Worm (Caenorhabditis elegans) whole organism, L2 larva: Measurements from ENCODE around the gene R03H10.11.
A peak's percentile ranks its signal among the peaks of the same experiment; 100 is the strongest.

Experiments used
- C34F6.9 ChIP-seq: fragments of 150-350 bp; optimal IDR thresholded peaks from 2 replicates; lab custom pipeline; 2014; ENCODE audit warnings: missing biosample characterization, missing genetic modification characterization
- F13H6.1 ChIP-seq: sonication (generic microtip); optimal IDR thresholded peaks from 2 replicates; lab custom pipeline; 2016; ENCODE audit warnings: missing genetic modification characterization, missing compliant biosample characterization
- R02D3.7 ChIP-seq: fragments of 150-350 bp; optimal IDR thresholded peaks from 2 replicates; lab custom pipeline; 2014; ENCODE audit warnings: missing biosample characterization, missing genetic modification characterization
- Y55F3AM.14 ChIP-seq: fragments of 200-800 bp; sonication (Bioruptor generic); optimal IDR thresholded peaks from 2 replicates; lab custom pipeline; 2018; ENCODE audit warnings: mild to moderate bottlenecking, missing genetic modification characterization, missing compliant biosample characterization
- ama-1 ChIP-seq: fragments of 150-350 bp; optimal IDR thresholded peaks from 2 replicates; lab custom pipeline; 2018; ENCODE audit warnings: inconsistent platforms
- ceh-16 ChIP-seq: fragments of 150-350 bp; optimal IDR thresholded peaks from 2 replicates; lab custom pipeline; 2014; ENCODE audit warnings: missing biosample characterization, missing genetic modification characterization
- ceh-82 ChIP-seq: fragments of 150-350 bp; optimal IDR thresholded peaks from 2 replicates; lab custom pipeline; 2014; ENCODE audit warnings: missing biosample characterization, missing genetic modification characterization
- crh-2 ChIP-seq: sonication (generic microtip); optimal IDR thresholded peaks from 2 replicates; lab custom pipeline; 2017; ENCODE audit warnings: missing biosample characterization, missing genetic modification characterization
- dmd-4 ChIP-seq: sonication (generic microtip); optimal IDR thresholded peaks from 2 replicates; lab custom pipeline; 2017; ENCODE audit warnings: missing biosample characterization, missing genetic modification characterization
- egl-27 ChIP-seq: sonication (generic microtip); optimal IDR thresholded peaks from 3 replicates; lab custom pipeline; 2017; ENCODE audit warnings: missing biosample characterization, missing genetic modification reagents, missing genetic modification characterization
- fos-1 ChIP-seq: fragments of 150-350 bp; optimal IDR thresholded peaks from 2 replicates; lab custom pipeline; 2014; ENCODE audit warnings: missing biosample characterization, missing genetic modification characterization
- gmeb-1 ChIP-seq: fragments of 150-350 bp; optimal IDR thresholded peaks from 2 replicates; lab custom pipeline; 2014; ENCODE audit warnings: missing biosample characterization, missing genetic modification characterization
- lin-11 ChIP-seq: fragments of 150-350 bp; sonication (generic microtip); optimal IDR thresholded peaks from 2 replicates; lab custom pipeline; 2014; ENCODE audit warnings: missing biosample characterization, missing genetic modification characterization, inconsistent platforms, mixed read lengths
- lin-13 ChIP-seq: fragments of 150-350 bp; optimal IDR thresholded peaks from 2 replicates; lab custom pipeline; 2014; ENCODE audit warnings: missing biosample characterization, missing genetic modification reagents, missing genetic modification characterization
- lin-39 ChIP-seq: fragments of 150-350 bp; optimal IDR thresholded peaks from 2 replicates; lab custom pipeline; 2014; ENCODE audit warnings: missing biosample characterization, missing genetic modification reagents, missing genetic modification characterization
- lsy-2 ChIP-seq, 2 experiments: fragments of 150-350 bp in 1 of 2; sonication (generic microtip) in 1 of 2; optimal IDR thresholded peaks; 2 replicates each; lab custom pipeline; 2014 to 2017; ENCODE audit warnings: missing biosample characterization in 2 of 2, missing genetic modification characterization in 2 of 2
- mab-5 ChIP-seq: fragments of 150-350 bp; optimal IDR thresholded peaks from 2 replicates; lab custom pipeline; 2014; ENCODE audit warnings: missing biosample characterization, missing genetic modification characterization
- nhr-12 ChIP-seq: fragments of 150-350 bp; optimal IDR thresholded peaks from 2 replicates; lab custom pipeline; 2014; ENCODE audit warnings: missing biosample characterization, missing genetic modification characterization
- nhr-129 ChIP-seq: fragments of 150-350 bp; optimal IDR thresholded peaks from 2 replicates; lab custom pipeline; 2014; ENCODE audit warnings: missing biosample characterization, missing genetic modification characterization
- nhr-21 ChIP-seq: fragments of 150-350 bp; optimal IDR thresholded peaks from 2 replicates; lab custom pipeline; 2014; ENCODE audit warnings: missing biosample characterization, missing genetic modification characterization
- nhr-237 ChIP-seq: fragments of 150-350 bp; optimal IDR thresholded peaks from 2 replicates; lab custom pipeline; 2014; ENCODE audit warnings: missing biosample characterization, missing genetic modification characterization
- nhr-25 ChIP-seq: fragments of 150-350 bp; sonication (generic microtip); optimal IDR thresholded peaks from 3 replicates; lab custom pipeline; 2014; ENCODE audit warnings: missing biosample characterization, missing genetic modification characterization
- nhr-6 ChIP-seq: fragments of 150-350 bp; optimal IDR thresholded peaks from 2 replicates; lab custom pipeline; 2014; ENCODE audit warnings: missing biosample characterization, missing genetic modification characterization
- peb-1 ChIP-seq: fragments of 150-350 bp; optimal IDR thresholded peaks from 2 replicates; lab custom pipeline; 2014; ENCODE audit warnings: missing biosample characterization, missing genetic modification characterization
- sma-3 ChIP-seq: sonication (generic microtip); optimal IDR thresholded peaks from 2 replicates; lab custom pipeline; 2016; ENCODE audit warnings: missing genetic modification reagents, missing genetic modification characterization, missing compliant biosample characterization
- sma-9 ChIP-seq, 2 experiments: fragments of 150-350 bp in 1 of 2; sonication (generic microtip) in 1 of 2; optimal IDR thresholded peaks; 2 replicates each; lab custom pipeline; 2014 to 2016; ENCODE audit warnings: missing genetic modification characterization in 2 of 2, mild to moderate bottlenecking in 1 of 2, missing biosample characterization in 1 of 2, missing compliant biosample characterization in 1 of 2, missing genetic modification reagents in 1 of 2, moderate library complexity in 1 of 2
- snpc-4 ChIP-seq: fragments of 150-350 bp; optimal IDR thresholded peaks from 2 replicates; lab custom pipeline; 2014; ENCODE audit warnings: missing biosample characterization, missing genetic modification characterization
- unc-39 ChIP-seq: fragments of 150-350 bp; optimal IDR thresholded peaks from 2 replicates; lab custom pipeline; 2014; ENCODE audit warnings: missing biosample characterization, missing genetic modification characterization
- unc-55 ChIP-seq: fragments of 150-350 bp; sonication (generic microtip); optimal IDR thresholded peaks from 3 replicates; lab custom pipeline; 2014; ENCODE audit warnings: missing biosample characterization, missing genetic modification reagents, missing genetic modification characterization
- ztf-1 ChIP-seq: fragments of 200-800 bp; sonication (Bioruptor generic); conservative IDR thresholded peaks from 2 replicates; pipeline ENCODE4 v1.3.6; 2022; ENCODE audit warnings: missing genetic modification characterization, missing compliant biosample characterization
- ztf-11 ChIP-seq: sonication (generic microtip); optimal IDR thresholded peaks from 2 replicates; lab custom pipeline; 2017; ENCODE audit warnings: missing biosample characterization, missing genetic modification characterization
- ztf-4 ChIP-seq: fragments of 150-350 bp; optimal IDR thresholded peaks from 2 replicates; lab custom pipeline; 2014; ENCODE audit warnings: missing biosample characterization, missing genetic modification characterization

R03H10.11 gene

ce11 chrII:4179897-4180296 lies 2.6 kb upstream of the R03H10.11 start, which contains the start of gene R03H10.1:
TSS of gene R03H10.1 (plus strand) at chrII:4180248.
- no peak for TF ChIP-seq Y55F3AM.14 (GFP tag; lab: Kevin White, UChicago)
- TF ChIP-seq ztf-11 (tag; lab: Kevin White, UChicago): no peak
- no peak for TF ChIP-seq mab-5 (tag; lab: Kevin White, UChicago)
- TF ChIP-seq R02D3.7 (tag; lab: Kevin White, UChicago): no peak
- no peak for TF ChIP-seq lin-11 (tag; lab: Kevin White, UChicago)
- no peak for TF ChIP-seq ceh-16 (tag; lab: Kevin White, UChicago)
- no peak for TF ChIP-seq C34F6.9 (tag; lab: Kevin White, UChicago)
- no peak for TF ChIP-seq nhr-129 (tag; lab: Kevin White, UChicago)
- TF ChIP-seq nhr-237: no peak
- TF ChIP-seq egl-27 (tag; lab: Kevin White, UChicago): no peak
- TF ChIP-seq snpc-4: no peak
- no peak for TF ChIP-seq ceh-82 (tag; lab: Kevin White, UChicago)
- no peak for TF ChIP-seq nhr-12 (tag; lab: Kevin White, UChicago)
- TF ChIP-seq, all 48 proteins: peak for 0

ce11 chrII:4183979-4184378 lies 1.5 kb downstream of the R03H10.11 start:
- TF ChIP-seq lin-39 (tag; lab: Kevin White, UChicago): no peak
- TF ChIP-seq C34F6.9 (tag; lab: Kevin White, UChicago): peak; percentile 37
- peak; percentile 56 for TF ChIP-seq F13H6.1 (tag; lab: Kevin White, UChicago)
- TF ChIP-seq nhr-129 (tag; lab: Kevin White, UChicago): peak; percentile 65

- TF ChIP-seq ztf-1 (GFP tag; lab: Robert Waterston, UW): no peak
- TF ChIP-seq nhr-25: no peak
- TF ChIP-seq snpc-4: no peak
- TF ChIP-seq gmeb-1 (tag; lab: Kevin White, UChicago): no peak
- TF ChIP-seq nhr-6 (tag; lab: Kevin White, UChicago): no peak
- no peak for TF ChIP-seq ztf-4 (tag; lab: Kevin White, UChicago)
- TF ChIP-seq sma-3 (GFP tag; lab: Kevin White, UChicago): no peak
- TF ChIP-seq fos-1 (tag; lab: Kevin White, UChicago): no peak
- no peak for TF ChIP-seq nhr-237
- TF ChIP-seq egl-27 (tag; lab: Kevin White, UChicago): no peak
- no peak for TF ChIP-seq sma-9 (GFP tag; optimal IDR thresholded peaks at IDR 0.05; lab: Kevin White, UChicago)
- no peak for TF ChIP-seq sma-9 (tag; optimal IDR thresholded peaks at IDR 0.05; lab: Kevin White, UChicago)
- no peak for TF ChIP-seq ama-1 (lab: Kevin White, UChicago)
- TF ChIP-seq dmd-4 (tag; lab: Kevin White, UChicago): no peak
- TF ChIP-seq nhr-21 (tag; lab: Kevin White, UChicago): no peak
Observed at ce11 chrII:4186364-4186763, 3.9 kb downstream of the R03H10.11 start, which contains the start of gene cpna-1. TSS of gene cpna-1 (plus strand) at chrII:4186664.

- peak; percentile 24 for TF ChIP-seq gmeb-1 (tag; lab: Kevin White, UChicago)
- TF ChIP-seq crh-2 (tag; lab: Kevin White, UChicago): peak; percentile 12
- TF ChIP-seq peb-1 (tag; lab: Kevin White, UChicago): no peak
- peak; percentile 33 for TF ChIP-seq F13H6.1 (tag; lab: Kevin White, UChicago)
- no peak for TF ChIP-seq lsy-2 (tag; optimal IDR thresholded peaks at IDR 0.05; lab: Kevin White, UChicago)
- no peak for TF ChIP-seq nhr-6 (tag; lab: Kevin White, UChicago)
- no peak for TF ChIP-seq C34F6.9 (tag; lab: Kevin White, UChicago)
- no peak for TF ChIP-seq nhr-237
- TF ChIP-seq lin-13 (GFP tag; lab: Kevin White, UChicago): no peak
- peak; percentile 88 for TF ChIP-seq fos-1 (tag; lab: Kevin White, UChicago)
- no peak for TF ChIP-seq unc-55 (GFP tag; lab: Kevin White, UChicago)
- TF ChIP-seq lin-39 (tag; lab: Kevin White, UChicago): no peak
- no peak for TF ChIP-seq unc-39 (tag; lab: Kevin White, UChicago)
- TF ChIP-seq nhr-21 (tag; lab: Kevin White, UChicago): no peak
- TF ChIP-seq ceh-82 (tag; lab: Kevin White, UChicago): no peak
- peak; percentile 77 for TF ChIP-seq sma-9 (GFP tag; optimal IDR thresholded peaks at IDR 0.05; lab: Kevin White, UChicago)
- no peak for TF ChIP-seq sma-9 (tag; optimal IDR thresholded peaks at IDR 0.05; lab: Kevin White, UChicago)
Observed at ce11 chrII:4194127-4194526, 11.7 kb downstream of the R03H10.11 start, which contains the start of gene mth-2. TSS of gene mth-2 (minus strand) at chrII:4194314.

- TF ChIP-seq unc-55 (GFP tag; lab: Kevin White, UChicago): peak; percentile 4
Observed at ce11 chrII:4202633-4203032, 20.2 kb downstream of the R03H10.11 start.
